Fruit fly (Drosophila melanogaster): ENCODE data around the gene vrs.

The vrs gene

dm6 chr3R:12406235-12407196 lies 40.9 kb upstream of the vrs start, which contains the start of gene CG5167 (continued):
- peak; percentile 35 for TF ChIP-seq Hmr (GFP tag; optimal IDR thresholded peaks at IDR 0.05)
- no peak for TF ChIP-seq Optix (GFP tag; IDR thresholded peaks at IDR 0.05)
- TF ChIP-seq Max (GFP tag; optimal IDR thresholded peaks at IDR 0.05), result peak; percentile 43
- no peak for TF ChIP-seq H15 (GFP tag; IDR thresholded peaks at IDR 0.05)
- TF ChIP-seq CG9215 (GFP tag; IDR thresholded peaks at IDR 0.05), result no peak
- no peak for TF ChIP-seq jumu (GFP tag; optimal IDR thresholded peaks at IDR 0.05)
- TF ChIP-seq Mes4 (GFP tag; optimal IDR thresholded peaks at IDR 0.05), result no peak
- TF ChIP-seq CG14441 (GFP tag; IDR thresholded peaks at IDR 0.05), result no peak
- TF ChIP-seq CG2712 (tag; optimal IDR thresholded peaks at IDR 0.05), result peak; percentile 64
- no peak for TF ChIP-seq CG1233 (GFP tag; optimal IDR thresholded peaks at IDR 0.05)
- no peak for TF ChIP-seq Antp (GFP tag; optimal IDR thresholded peaks at IDR 0.05)
- TF ChIP-seq tgo (GFP tag; IDR thresholded peaks at IDR 0.05), result no peak
- no peak for TF ChIP-seq CG6854 (GFP tag; optimal IDR thresholded peaks at IDR 0.05)
- TF ChIP-seq usp (GFP tag; optimal IDR thresholded peaks at IDR 0.05), result no peak
- no peak for TF ChIP-seq CG31224 (GFP tag; IDR thresholded peaks at IDR 0.05)
- no peak for TF ChIP-seq Sry-β (GFP tag; optimal IDR thresholded peaks at IDR 0.05)
- no peak for TF ChIP-seq CG16815 (GFP tag; optimal IDR thresholded peaks at IDR 0.05)
- no peak for TF ChIP-seq ase (GFP tag; IDR thresholded peaks at IDR 0.05)
- TF ChIP-seq CG6175 (GFP tag; IDR thresholded peaks at IDR 0.05), result no peak

DNA sequence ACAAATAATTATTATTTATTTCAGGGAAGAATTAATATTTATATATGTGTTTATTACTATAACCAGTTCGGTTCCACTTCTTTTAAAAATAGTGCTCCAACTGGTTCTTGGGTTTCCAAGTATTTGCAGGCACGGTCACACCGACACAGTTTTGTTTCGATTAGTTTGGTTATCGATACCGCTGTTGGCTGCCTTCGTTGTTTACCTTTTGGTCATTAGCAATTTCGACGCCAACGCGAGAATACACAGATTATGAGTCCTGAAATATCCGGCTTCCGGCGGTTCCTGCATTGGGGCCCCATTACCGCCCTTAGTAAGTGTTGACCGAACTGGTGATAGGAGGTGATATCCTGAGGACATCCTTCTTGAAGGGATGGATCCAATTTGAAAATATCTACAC lies 39.3 kb upstream of the vrs start, which contains the start of gene CG5196:
Gene CG5196, plus strand, starts transcription at position 157 of the 400 bp plus-strand sequence.
- no peak for TF ChIP-seq lmd (GFP tag; IDR thresholded peaks at IDR 0.05)
- no peak for TF ChIP-seq Six4 (GFP tag; optimal IDR thresholded peaks at IDR 0.05)
- TF ChIP-seq CG12104 (GFP tag; optimal IDR thresholded peaks at IDR 0.05), result no peak
- no peak for TF ChIP-seq tx (GFP tag; optimal IDR thresholded peaks at IDR 0.05)
- no peak for TF ChIP-seq Bdp1 (GFP tag; optimal IDR thresholded peaks at IDR 0.05)
- TF ChIP-seq jumu (GFP tag; optimal IDR thresholded peaks at IDR 0.05), result peak; percentile 5
- peak; percentile 65 for TF ChIP-seq Scr (GFP tag; IDR thresholded peaks at IDR 0.05; ENCODE audit: partially characterized antibody)
- no peak for TF ChIP-seq dati (GFP tag; IDR thresholded peaks at IDR 0.05)
- peak; percentile 74 for TF ChIP-seq row (GFP tag; IDR thresholded peaks at IDR 0.05)
- peak; percentile 20; the same call in 1 of the 2 replicates for TF ChIP-seq sob (GFP tag; IDR thresholded peaks at IDR 0.05)
- peak; percentile 45 for TF ChIP-seq nom (GFP tag; optimal IDR thresholded peaks at IDR 0.05)
- TF ChIP-seq shn (GFP tag; optimal IDR thresholded peaks at IDR 0.05), result no peak
- no peak for TF ChIP-seq sens-2 (GFP tag; IDR thresholded peaks at IDR 0.05)
- peak; percentile 13 for TF ChIP-seq CG10147 (GFP tag; optimal IDR thresholded peaks at IDR 0.05)
- peak; percentile 49 for TF ChIP-seq HLHmδ (GFP tag; optimal IDR thresholded peaks at IDR 0.05)
- TF ChIP-seq Hr3 (GFP tag; optimal IDR thresholded peaks at IDR 0.05), result no peak
- TF ChIP-seq grn (GFP tag; optimal IDR thresholded peaks at IDR 0.05), result no peak
- TF ChIP-seq bsh (GFP tag; optimal IDR thresholded peaks at IDR 0.05), result no peak
- TF ChIP-seq pzg (GFP tag; optimal IDR thresholded peaks at IDR 0.05), result peak; percentile 86
- no peak for TF ChIP-seq CG7556 (GFP tag; optimal IDR thresholded peaks at IDR 0.05)
- TF ChIP-seq NK7.1 (GFP tag; optimal IDR thresholded peaks at IDR 0.05), result no peak
- TF ChIP-seq repo (GFP tag; optimal IDR thresholded peaks at IDR 0.05), result peak; percentile 9
- no peak for TF ChIP-seq ara (GFP tag; IDR thresholded peaks at IDR 0.05)
- no peak for TF ChIP-seq gcm (GFP tag; optimal IDR thresholded peaks at IDR 0.05)
- no peak for TF ChIP-seq ftz-f1 (GFP tag; optimal IDR thresholded peaks at IDR 0.05)
- peak; percentile 17 for TF ChIP-seq CG4820 (GFP tag; optimal IDR thresholded peaks at IDR 0.05)
- TF ChIP-seq nerfin-2 (GFP tag; IDR thresholded peaks at IDR 0.05; ENCODE audit: partially characterized antibody), result peak; percentile 58; the same call in 1 of the 2 replicates
- TF ChIP-seq B-H2 (GFP tag; optimal IDR thresholded peaks at IDR 0.05), result peak; percentile 51
- TF ChIP-seq knrl (GFP tag; IDR thresholded peaks at IDR 0.05; ENCODE audit: partially characterized antibody), result peak; percentile 66
- TF ChIP-seq BEAF-32 (GFP tag; optimal IDR thresholded peaks at IDR 0.05), result peak; percentile 73
- peak; percentile 7 for TF ChIP-seq CG7928 (GFP tag; optimal IDR thresholded peaks at IDR 0.05)
- no peak for TF ChIP-seq Optix (GFP tag; IDR thresholded peaks at IDR 0.05)
